Fruit fly (Drosophila melanogaster): ENCODE data around the gene Nlp.

The Nlp gene

DNA sequence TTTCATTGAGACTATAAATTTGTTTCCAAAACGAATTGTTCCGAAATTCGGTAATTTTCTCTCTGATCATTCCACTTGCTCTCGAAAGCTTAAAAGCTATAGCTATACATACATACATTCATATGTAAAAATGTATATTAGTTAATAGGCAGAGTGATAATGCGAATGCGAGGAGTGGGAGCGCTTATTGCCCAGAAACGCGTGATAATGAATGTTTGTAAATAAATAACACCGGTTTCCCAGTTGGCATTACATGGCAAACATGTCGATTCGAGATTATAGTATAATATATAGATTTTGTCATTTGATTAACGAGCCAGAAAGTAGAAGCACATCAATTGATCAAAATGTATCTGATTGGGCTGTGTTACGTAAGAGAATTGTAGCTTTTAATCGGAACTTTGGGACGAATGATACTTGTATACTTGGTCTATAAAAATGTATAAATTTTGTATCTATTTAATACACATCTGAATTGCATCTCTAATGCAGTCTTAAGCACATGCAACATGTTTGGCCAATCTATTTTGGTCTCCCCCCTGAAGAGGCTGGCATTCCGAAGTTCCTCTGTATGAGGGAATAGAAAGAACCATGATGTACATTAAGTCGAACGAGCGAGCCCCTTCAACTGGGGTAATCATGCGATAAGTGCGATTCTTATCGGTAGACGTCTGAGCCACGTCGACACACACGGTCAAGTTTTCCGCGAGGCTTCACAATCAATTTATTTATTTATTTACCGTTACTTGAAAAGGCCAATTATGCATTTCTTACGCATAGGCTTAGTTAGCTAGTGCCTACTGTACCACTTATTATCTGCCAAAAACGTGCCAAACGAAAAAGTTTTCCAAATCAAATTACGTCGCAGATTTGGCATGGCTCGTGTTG is 8.3 kb downstream of the Nlp start:
- 0 out of 2 replicates have a peak, but pooled peaks have one; percentile 27 for TF ChIP-seq CG11247 (GFP tag; IDR thresholded peaks at IDR 0.05)
- no peak for TF ChIP-seq ham (GFP tag; IDR thresholded peaks at IDR 0.05)
- no peak for TF ChIP-seq Sin3A (optimal IDR thresholded peaks at IDR 0.05)
- TF ChIP-seq bcd (GFP tag; optimal IDR thresholded peaks at IDR 0.05): peak; percentile 23
- TF ChIP-seq CG2120 (GFP tag; optimal IDR thresholded peaks at IDR 0.05): peak; percentile 42
- TF ChIP-seq aop (GFP tag; IDR thresholded peaks at IDR 0.05): no peak
- no peak for TF ChIP-seq CG10321 (GFP tag; IDR thresholded peaks at IDR 0.05)
- TF ChIP-seq CG6791 (GFP tag; IDR thresholded peaks at IDR 0.05; ENCODE audit: partially characterized antibody): no peak
- TF ChIP-seq sr (GFP tag; IDR thresholded peaks at IDR 0.05): no peak
- TF ChIP-seq CG8290 (GFP tag; optimal IDR thresholded peaks at IDR 0.05): no peak
- TF ChIP-seq CG8290 (tag; optimal IDR thresholded peaks at IDR 0.05): peak in 1 of 2 experiments; percentile 44
- TF ChIP-seq CG13894 (tag; optimal IDR thresholded peaks at IDR 0.05): no peak
- no peak for TF ChIP-seq HLH4C (GFP tag; IDR thresholded peaks at IDR 0.05; ENCODE audit: partially characterized antibody)
- TF ChIP-seq fru (optimal IDR thresholded peaks at IDR 0.05): no peak
- TF ChIP-seq pnt (GFP tag; optimal IDR thresholded peaks at IDR 0.05): no peak
- TF ChIP-seq p53 (GFP tag; optimal IDR thresholded peaks at IDR 0.05): no peak
- TF ChIP-seq C15 (GFP tag; IDR thresholded peaks at IDR 0.05): no peak
- TF ChIP-seq ac (GFP tag; optimal IDR thresholded peaks at IDR 0.05): no peak
- no peak for TF ChIP-seq CG13424 (tag; optimal IDR thresholded peaks at IDR 0.05)
- no peak for TF ChIP-seq Hr51 (GFP tag; optimal IDR thresholded peaks at IDR 0.05)
- TF ChIP-seq CG16815 (GFP tag; optimal IDR thresholded peaks at IDR 0.05): no peak
- TF ChIP-seq Lim3 (GFP tag; IDR thresholded peaks at IDR 0.05): no peak
- no peak for TF ChIP-seq Hr78 (GFP tag; optimal IDR thresholded peaks at IDR 0.05)
- no peak for TF ChIP-seq Ssrp (tag; optimal IDR thresholded peaks at IDR 0.05)
- TF ChIP-seq Vsx1 (GFP tag; optimal IDR thresholded peaks at IDR 0.05): peak; percentile 20
- no peak for TF ChIP-seq onecut (GFP tag; IDR thresholded peaks at IDR 0.05)
- TF ChIP-seq CG12071 (GFP tag; optimal IDR thresholded peaks at IDR 0.05): no peak
- no peak for TF ChIP-seq BtbVII (GFP tag; optimal IDR thresholded peaks at IDR 0.05)
- no peak for TF ChIP-seq CG12236 (GFP tag; optimal IDR thresholded peaks at IDR 0.05)
- TF ChIP-seq E2f1 (GFP tag; IDR thresholded peaks at IDR 0.05): no peak
- TF ChIP-seq CG7372 (GFP tag; IDR thresholded peaks at IDR 0.05): no peak
- TF ChIP-seq pum (GFP tag; optimal IDR thresholded peaks at IDR 0.05): no peak
- TF ChIP-seq nau (GFP tag; optimal IDR thresholded peaks at IDR 0.05): no peak
- no peak for TF ChIP-seq CkIIα-i1 (GFP tag; IDR thresholded peaks at IDR 0.05)
- TF ChIP-seq CG6254 (GFP tag; optimal IDR thresholded peaks at IDR 0.05): no peak
- TF ChIP-seq Gsc (GFP tag; IDR thresholded peaks at IDR 0.05): no peak
- peak; percentile 64 for TF ChIP-seq exex (tag; optimal IDR thresholded peaks at IDR 0.05)
- TF ChIP-seq pros (GFP tag; optimal IDR thresholded peaks at IDR 0.05): no peak
- TF ChIP-seq Drgx (GFP tag; IDR thresholded peaks at IDR 0.05): peak; percentile 59
- TF ChIP-seq Fer3 (tag; optimal IDR thresholded peaks at IDR 0.05): peak; percentile 35
- TF ChIP-seq CG12299 (tag; optimal IDR thresholded peaks at IDR 0.05): no peak
- TF ChIP-seq Scr (GFP tag; IDR thresholded peaks at IDR 0.05; ENCODE audit: partially characterized antibody): no peak
- no peak for TF ChIP-seq CG30431 (GFP tag; optimal IDR thresholded peaks at IDR 0.05)
- TF ChIP-seq CG17912 (GFP tag; optimal IDR thresholded peaks at IDR 0.05): no peak
- TF ChIP-seq jigr1 (GFP tag; IDR thresholded peaks at IDR 0.05): no peak
- no peak for TF ChIP-seq twi (tag; optimal IDR thresholded peaks at IDR 0.05)
- peak; percentile 11 for TF ChIP-seq CG12659 (GFP tag; optimal IDR thresholded peaks at IDR 0.05)
- TF ChIP-seq TFAM (GFP tag; optimal IDR thresholded peaks at IDR 0.05): no peak
- no peak for TF ChIP-seq Awh (GFP tag; IDR thresholded peaks at IDR 0.05)
- TF ChIP-seq otp (GFP tag; IDR thresholded peaks at IDR 0.05): peak; percentile 42; the same call in 1 of the 3 replicates

Measured in whole organism, embryonic.